ENCODE assay signal across 2 fruit fly cellular contexts in genomic region chr3L:15305036-15305613, dm6.
A peak's percentile ranks its signal among the peaks of the same experiment; 100 is the strongest.
TF ChIP-seq lines count a peak whose summit lies in the region.

No protein-coding gene starts in this region.

TF ChIP-seq in whole organism, embryonic, 481 proteins besides CTCF, POLR2A, EP300 and RAD21 (continued from another document and continues in another):
- TF ChIP-seq Hr3 (GFP tag; optimal IDR thresholded peaks at IDR 0.05; lab: Kevin White, UChicago) (no peak), croc (GFP tag; conservative IDR thresholded peaks at IDR 0.05; lab: Robert Waterston, UW) (no peak), ara (GFP tag; IDR thresholded peaks at IDR 0.05; lab: Robert Waterston, UW) (0 out of 2 replicates have a peak, but pooled peaks have one; percentile 30), YL-1 (GFP tag; optimal IDR thresholded peaks at IDR 0.05; lab: Kevin White, UChicago) (no peak), ash1 (GFP tag; optimal IDR thresholded peaks at IDR 0.05; lab: Kevin White, UChicago) (no peak), eyg (GFP tag; optimal IDR thresholded peaks at IDR 0.05; lab: Kevin White, UChicago) (no peak), CG18262 (tag; optimal IDR thresholded peaks at IDR 0.05; lab: Kevin White, UChicago) (peak; percentile 51), Adf1 (GFP tag; IDR thresholded peaks at IDR 0.05; lab: Robert Waterston, UW) (no peak), Ravus (GFP tag; IDR thresholded peaks at IDR 0.05; lab: Robert Waterston, UW) (no peak), CG13894 (tag; optimal IDR thresholded peaks at IDR 0.05; lab: Kevin White, UChicago) (no peak), CG8924 (tag; optimal IDR thresholded peaks at IDR 0.05; lab: Kevin White, UChicago) (peak; percentile 1), onecut (GFP tag; IDR thresholded peaks at IDR 0.05; lab: Robert Waterston, UW) (no peak), Deaf1 (tag; optimal IDR thresholded peaks at IDR 0.05; lab: Kevin White, UChicago) (peak; percentile 72), NC2β (GFP tag; optimal IDR thresholded peaks at IDR 0.05; lab: Kevin White, UChicago) (no peak), Ptx1 (GFP tag; IDR thresholded peaks at IDR 0.05; lab: Robert Waterston, UW) (no peak), Ets65A (GFP tag; lab: Kevin White, UChicago) (peak; percentile 46), sob (GFP tag; IDR thresholded peaks at IDR 0.05; lab: Robert Waterston, UW) (no peak), Pdp1 (GFP tag; optimal IDR thresholded peaks at IDR 0.05; lab: Kevin White, UChicago) (no peak), CG11696 (GFP tag; IDR thresholded peaks at IDR 0.05; lab: Robert Waterston, UW) (0 out of 2 replicates have a peak, but pooled peaks have one; percentile 27), CG2712 (tag; optimal IDR thresholded peaks at IDR 0.05; lab: Kevin White, UChicago) (no peak), Dip2 (GFP tag; IDR thresholded peaks at IDR 0.05; lab: Robert Waterston, UW) (no peak), CG15269 (tag; optimal IDR thresholded peaks at IDR 0.05; lab: Kevin White, UChicago) (no peak), Xrp1 (GFP tag; IDR thresholded peaks at IDR 0.05; lab: Robert Waterston, UW) (peak; percentile 50), CG7556 (GFP tag; optimal IDR thresholded peaks at IDR 0.05; lab: Kevin White, UChicago) (peak; percentile 23), CG7963 (GFP tag; IDR thresholded peaks at IDR 0.05; lab: Robert Waterston, UW; ENCODE audit: partially characterized antibody) (no peak), Med (GFP tag; lab: Kevin White, UChicago) (peak; percentile 53), cas (GFP tag; IDR thresholded peaks at IDR 0.05; lab: Robert Waterston, UW) (no peak), kay (GFP tag; optimal IDR thresholded peaks at IDR 0.05; lab: Kevin White, UChicago) (no peak), trem (tag; optimal IDR thresholded peaks at IDR 0.05; lab: Kevin White, UChicago) (no peak), CG33213 (GFP tag; optimal IDR thresholded peaks at IDR 0.05; lab: Kevin White, UChicago) (no peak), seq (GFP tag; IDR thresholded peaks at IDR 0.05; lab: Robert Waterston, UW) (no peak), Dp (GFP tag; optimal IDR thresholded peaks at IDR 0.05; lab: Kevin White, UChicago) (no peak), grn (GFP tag; optimal IDR thresholded peaks at IDR 0.05; lab: Kevin White, UChicago) (no peak), CG33557 (GFP tag; optimal IDR thresholded peaks at IDR 0.05; lab: Kevin White, UChicago) (no peak), peb (GFP tag; IDR thresholded peaks at IDR 0.05; lab: Robert Waterston, UW) (no peak), sug (tag; optimal IDR thresholded peaks at IDR 0.05; lab: Kevin White, UChicago) (peak; percentile 58), nom (GFP tag; optimal IDR thresholded peaks at IDR 0.05; lab: Kevin White, UChicago) (no peak), Ada2b (GFP tag; IDR thresholded peaks at IDR 0.05; lab: Robert Waterston, UW) (no peak), CG4854 (GFP tag; optimal IDR thresholded peaks at IDR 0.05; lab: Kevin White, UChicago) (no peak), chif (GFP tag; optimal IDR thresholded peaks at IDR 0.05; lab: Kevin White, UChicago) (no peak), nmo (GFP tag; optimal IDR thresholded peaks at IDR 0.05; lab: Kevin White, UChicago) (peak; percentile 31), CG12155 (GFP tag; optimal IDR thresholded peaks at IDR 0.05; lab: Kevin White, UChicago) (no peak), chinmo (GFP tag; IDR thresholded peaks at IDR 0.05; lab: Robert Waterston, UW; ENCODE audit: partially characterized antibody) (no peak), CG1647 (GFP tag; optimal IDR thresholded peaks at IDR 0.05; lab: Kevin White, UChicago) (no peak), gem (tag; optimal IDR thresholded peaks at IDR 0.05; lab: Kevin White, UChicago) (peak; percentile 34), CG17802 (tag; optimal IDR thresholded peaks at IDR 0.05; lab: Kevin White, UChicago) (no peak), CG6854 (GFP tag; optimal IDR thresholded peaks at IDR 0.05; lab: Kevin White, UChicago) (no peak), CG1233 (GFP tag; optimal IDR thresholded peaks at IDR 0.05; lab: Kevin White, UChicago) (no peak), CG42726 (GFP tag; IDR thresholded peaks at IDR 0.05; lab: Robert Waterston, UW; ENCODE audit: partially characterized antibody) (no peak), CG17186 (GFP tag; optimal IDR thresholded peaks at IDR 0.05; lab: Kevin White, UChicago) (no peak), Hand (GFP tag; optimal IDR thresholded peaks at IDR 0.05; lab: Kevin White, UChicago) (no peak), tna (GFP tag; IDR thresholded peaks at IDR 0.05; lab: Robert Waterston, UW; ENCODE audit: partially characterized antibody) (no peak), Neu2 (GFP tag; optimal IDR thresholded peaks at IDR 0.05; lab: Kevin White, UChicago; ENCODE audit: borderline replicate concordance) (no peak), Xbp1 (GFP tag; optimal IDR thresholded peaks at IDR 0.05; lab: Kevin White, UChicago) (no peak), CG12744 (GFP tag; optimal IDR thresholded peaks at IDR 0.05; lab: Kevin White, UChicago) (no peak), CG34422 (GFP tag; IDR thresholded peaks at IDR 0.05; lab: Robert Waterston, UW) (no peak), CG16863 (GFP tag; optimal IDR thresholded peaks at IDR 0.05; lab: Kevin White, UChicago) (no peak), CG5953 (GFP tag; IDR thresholded peaks at IDR 0.05; lab: Robert Waterston, UW) (no peak), Bteb2 (GFP tag; optimal IDR thresholded peaks at IDR 0.05; lab: Kevin White, UChicago) (no peak), B-H2 (GFP tag; optimal IDR thresholded peaks at IDR 0.05; lab: Kevin White, UChicago) (no peak), CG32767 (GFP tag; IDR thresholded peaks at IDR 0.05; lab: Robert Waterston, UW) (no peak), pita (GFP tag; optimal IDR thresholded peaks at IDR 0.05; lab: Kevin White, UChicago) (no peak), lilli (GFP tag; optimal IDR thresholded peaks at IDR 0.05; lab: Kevin White, UChicago) (no peak), Mes4 (GFP tag; optimal IDR thresholded peaks at IDR 0.05; lab: Kevin White, UChicago) (no peak), CG17328 (GFP tag; IDR thresholded peaks at IDR 0.05; lab: Robert Waterston, UW) (no peak), CG8290 (GFP tag; optimal IDR thresholded peaks at IDR 0.05; lab: Kevin White, UChicago) (no peak), CG8290 (tag; optimal IDR thresholded peaks at IDR 0.05; lab: Kevin White, UChicago) (peak in 1 of 2 experiments; percentile 31), CG30020 (tag; optimal IDR thresholded peaks at IDR 0.05; lab: Kevin White, UChicago) (no peak), CG9437 (GFP tag; optimal IDR thresholded peaks at IDR 0.05; lab: Kevin White, UChicago) (peak; percentile 2)

TF ChIP-seq in whole organism, prepupa, 60 proteins besides CTCF, POLR2A, EP300 and RAD21 (continued from another document):
- TF ChIP-seq cyc (GFP tag; optimal IDR thresholded peaks at IDR 0.05; lab: Kevin White, UChicago) (no peak), Blimp-1 (GFP tag; optimal IDR thresholded peaks at IDR 0.05; lab: Kevin White, UChicago) (no peak), svp (GFP tag; lab: Kevin White, UChicago) (peak; percentile 81), CG1621 (tag; optimal IDR thresholded peaks at IDR 0.05; lab: Kevin White, UChicago) (no peak), Eip93F (GFP tag; optimal IDR thresholded peaks at IDR 0.05; lab: Kevin White, UChicago) (no peak), Sox14 (GFP tag; optimal IDR thresholded peaks at IDR 0.05; lab: Kevin White, UChicago) (peak; percentile 16), Hr38 (GFP tag; optimal IDR thresholded peaks at IDR 0.05; lab: Kevin White, UChicago) (no peak), CG10631 (GFP tag; optimal IDR thresholded peaks at IDR 0.05; lab: Kevin White, UChicago) (peak; percentile 26), CG8119 (GFP tag; IDR thresholded peaks at IDR 0.05; lab: Robert Waterston, UW) (no peak)
